Fruit fly (Drosophila melanogaster): Measurements from ENCODE around the gene CG7202.

CG7202 gene

dm6 chr3L:21453623-21454022 lies 39.0 kb downstream of the CG7202 start (continued):
- peak; percentile 43 for TF ChIP-seq Max (GFP tag; optimal IDR thresholded peaks at IDR 0.05)
- TF ChIP-seq CG15269 (tag; optimal IDR thresholded peaks at IDR 0.05) = no peak
- TF ChIP-seq wek (GFP tag; optimal IDR thresholded peaks at IDR 0.05) = no peak
- no peak for TF ChIP-seq CG15479 (GFP tag; optimal IDR thresholded peaks at IDR 0.05)
- no peak for TF ChIP-seq pzg (GFP tag; optimal IDR thresholded peaks at IDR 0.05)
- peak; percentile 50 for TF ChIP-seq Sox102F (GFP tag; optimal IDR thresholded peaks at IDR 0.05)
- TF ChIP-seq chif (GFP tag; optimal IDR thresholded peaks at IDR 0.05) = peak; percentile 38 to 75
- peak; percentile 11 for TF ChIP-seq ind (GFP tag; optimal IDR thresholded peaks at IDR 0.05)
- peak; percentile 9 for TF ChIP-seq CG18619 (GFP tag; optimal IDR thresholded peaks at IDR 0.05)
- TF ChIP-seq C15 (GFP tag; IDR thresholded peaks at IDR 0.05) = no peak
- TF ChIP-seq slp2 (GFP tag; optimal IDR thresholded peaks at IDR 0.05) = peak; percentile 44
- no peak for TF ChIP-seq Mrtf (GFP tag; IDR thresholded peaks at IDR 0.05)
- no peak for TF ChIP-seq CG10431 (GFP tag; optimal IDR thresholded peaks at IDR 0.05)
- no peak for TF ChIP-seq run (tag; optimal IDR thresholded peaks at IDR 0.05)
- TF ChIP-seq CG4360 (GFP tag; IDR thresholded peaks at IDR 0.05) = no peak
- no peak for TF ChIP-seq CG1024 (GFP tag; IDR thresholded peaks at IDR 0.05)
- peak; percentile 42 for TF ChIP-seq CG7786 (GFP tag; optimal IDR thresholded peaks at IDR 0.05)
- no peak for TF ChIP-seq knrl (GFP tag; IDR thresholded peaks at IDR 0.05; ENCODE audit: partially characterized antibody)
- TF ChIP-seq Dll (GFP tag; IDR thresholded peaks at IDR 0.05; ENCODE audit: partially characterized antibody) = no peak
- TF ChIP-seq row (GFP tag; IDR thresholded peaks at IDR 0.05) = peak; percentile 74
- no peak for TF ChIP-seq hkb (optimal IDR thresholded peaks at IDR 0.05)
- peak; percentile 58 for TF ChIP-seq hkb (GFP tag; IDR thresholded peaks at IDR 0.05)
- TF ChIP-seq Doc3 (GFP tag; IDR thresholded peaks at IDR 0.05; ENCODE audit: partially characterized antibody) = no peak
- no peak for TF ChIP-seq CG12744 (GFP tag; optimal IDR thresholded peaks at IDR 0.05)
- peak; percentile 70 for TF ChIP-seq CG17328 (GFP tag; IDR thresholded peaks at IDR 0.05)
- 0 out of 3 replicates have a peak, but pooled peaks have one; percentile 48 for TF ChIP-seq Optix (GFP tag; IDR thresholded peaks at IDR 0.05)
- TF ChIP-seq CG2116 (GFP tag; optimal IDR thresholded peaks at IDR 0.05) = no peak
- no peak for TF ChIP-seq CG7928 (GFP tag; optimal IDR thresholded peaks at IDR 0.05)
- TF ChIP-seq tll (GFP tag; optimal IDR thresholded peaks at IDR 0.05) = no peak
- TF ChIP-seq CG12071 (GFP tag; optimal IDR thresholded peaks at IDR 0.05) = no peak
- TF ChIP-seq CG18476 (GFP tag; optimal IDR thresholded peaks at IDR 0.05) = peak; percentile 23
- TF ChIP-seq ato (GFP tag; IDR thresholded peaks at IDR 0.05; ENCODE audit: partially characterized antibody) = no peak
- TF ChIP-seq CG34376 (GFP tag; optimal IDR thresholded peaks at IDR 0.05) = no peak
- no peak for TF ChIP-seq sug (tag; optimal IDR thresholded peaks at IDR 0.05)
- TF ChIP-seq crp (GFP tag; optimal IDR thresholded peaks at IDR 0.05) = no peak
- TF ChIP-seq Hsf (GFP tag; optimal IDR thresholded peaks at IDR 0.05) = peak; percentile 57
- TF ChIP-seq Spps (tag; optimal IDR thresholded peaks at IDR 0.05) = peak; percentile 71
- peak; percentile 65 for TF ChIP-seq Antp (GFP tag; optimal IDR thresholded peaks at IDR 0.05)
- no peak for TF ChIP-seq sr (GFP tag; IDR thresholded peaks at IDR 0.05)
- no peak for TF ChIP-seq BEAF-32 (GFP tag; optimal IDR thresholded peaks at IDR 0.05)
- peak; percentile 65 for TF ChIP-seq Six4 (GFP tag; optimal IDR thresholded peaks at IDR 0.05)
- peak; percentile 31 for TF ChIP-seq CG1233 (GFP tag; optimal IDR thresholded peaks at IDR 0.05)
- TF ChIP-seq CG2875 (GFP tag; optimal IDR thresholded peaks at IDR 0.05) = peak; percentile 52
- TF ChIP-seq Lim3 (GFP tag; IDR thresholded peaks at IDR 0.05) = no peak
- TF ChIP-seq wdn (GFP tag; IDR thresholded peaks at IDR 0.05) = no peak
- peak; percentile 20 for TF ChIP-seq CG12236 (GFP tag; optimal IDR thresholded peaks at IDR 0.05)
- peak; percentile 77 for TF ChIP-seq CG10267 (tag; optimal IDR thresholded peaks at IDR 0.05)
- peak; percentile 21 for TF ChIP-seq CG7745 (tag; optimal IDR thresholded peaks at IDR 0.05)
- TF ChIP-seq Med (GFP tag) = peak; percentile 86
- TF ChIP-seq CG14014 (GFP tag; IDR thresholded peaks at IDR 0.05) = no peak
- peak; percentile 58 for TF ChIP-seq Chrac-16 (GFP tag; optimal IDR thresholded peaks at IDR 0.05)
